Worm (Caenorhabditis elegans) whole organism, L3 larva: ENCODE measurements around the gene Y43C5B.3.

Experiments
- ceh-82 ChIP-seq: fragments of 150-350 bp; optimal IDR thresholded peaks from 2 replicates; lab custom pipeline; 2014; ENCODE audit warnings: missing biosample characterization, missing genetic modification characterization
- lin-39 ChIP-seq: fragments of 150-350 bp; optimal IDR thresholded peaks from 2 replicates; lab custom pipeline; 2018; ENCODE audit warnings: missing biosample characterization, missing genetic modification reagents, missing genetic modification characterization
- mdl-1 ChIP-seq: fragments of 150-350 bp; optimal IDR thresholded peaks from 2 replicates; lab custom pipeline; 2014; ENCODE audit warnings: missing biosample characterization, missing genetic modification characterization
- nhr-11 ChIP-seq: fragments of 150-350 bp; optimal IDR thresholded peaks from 2 replicates; lab custom pipeline; 2014; ENCODE audit warnings: missing biosample characterization, missing genetic modification characterization
- nhr-12 ChIP-seq: fragments of 150-350 bp; optimal IDR thresholded peaks from 2 replicates; lab custom pipeline; 2014; ENCODE audit warnings: missing biosample characterization, missing genetic modification characterization
- nhr-23 ChIP-seq: fragments of 150-350 bp; optimal IDR thresholded peaks from 2 replicates; lab custom pipeline; 2014; ENCODE audit warnings: missing biosample characterization, missing genetic modification reagents, missing genetic modification characterization
- nhr-237 ChIP-seq: fragments of 150-350 bp; optimal IDR thresholded peaks from 2 replicates; lab custom pipeline; 2014; ENCODE audit warnings: missing biosample characterization, missing genetic modification characterization
- nhr-28 ChIP-seq: fragments of 150-350 bp; optimal IDR thresholded peaks from 2 replicates; lab custom pipeline; 2014; ENCODE audit warnings: missing biosample characterization, missing genetic modification characterization
- nhr-77 ChIP-seq: fragments of 150-350 bp; optimal IDR thresholded peaks from 2 replicates; lab custom pipeline; 2014; ENCODE audit warnings: missing biosample characterization, missing genetic modification characterization
- snpc-4 ChIP-seq: fragments of 150-350 bp; optimal IDR thresholded peaks from 2 replicates; lab custom pipeline; 2014; ENCODE audit warnings: missing biosample characterization, missing genetic modification characterization

ce11 chrIV:10394858-10395257, 44.5 kb downstream of the Y43C5B.3 start, which contains the start of gene R10H10.4:
- TF ChIP-seq nhr-12 (tag; lab: Kevin White, UChicago) (no peak), nhr-237 (tag; lab: Kevin White, UChicago) (no peak), ceh-82 (tag; lab: Kevin White, UChicago) (no peak), snpc-4 (tag; lab: Kevin White, UChicago) (no peak), nhr-28 (tag; lab: Kevin White, UChicago) (no peak), lin-39 (tag; lab: Kevin White, UChicago) (no peak), nhr-23 (tag; lab: Kevin White, UChicago) (no peak), nhr-77 (no peak), mdl-1 (tag; lab: Kevin White, UChicago) (no peak), nhr-11 (tag; lab: Kevin White, UChicago) (no peak)
